Fruit fly (Drosophila melanogaster): ENCODE results near the gene pkm.

pkm gene

DNA sequence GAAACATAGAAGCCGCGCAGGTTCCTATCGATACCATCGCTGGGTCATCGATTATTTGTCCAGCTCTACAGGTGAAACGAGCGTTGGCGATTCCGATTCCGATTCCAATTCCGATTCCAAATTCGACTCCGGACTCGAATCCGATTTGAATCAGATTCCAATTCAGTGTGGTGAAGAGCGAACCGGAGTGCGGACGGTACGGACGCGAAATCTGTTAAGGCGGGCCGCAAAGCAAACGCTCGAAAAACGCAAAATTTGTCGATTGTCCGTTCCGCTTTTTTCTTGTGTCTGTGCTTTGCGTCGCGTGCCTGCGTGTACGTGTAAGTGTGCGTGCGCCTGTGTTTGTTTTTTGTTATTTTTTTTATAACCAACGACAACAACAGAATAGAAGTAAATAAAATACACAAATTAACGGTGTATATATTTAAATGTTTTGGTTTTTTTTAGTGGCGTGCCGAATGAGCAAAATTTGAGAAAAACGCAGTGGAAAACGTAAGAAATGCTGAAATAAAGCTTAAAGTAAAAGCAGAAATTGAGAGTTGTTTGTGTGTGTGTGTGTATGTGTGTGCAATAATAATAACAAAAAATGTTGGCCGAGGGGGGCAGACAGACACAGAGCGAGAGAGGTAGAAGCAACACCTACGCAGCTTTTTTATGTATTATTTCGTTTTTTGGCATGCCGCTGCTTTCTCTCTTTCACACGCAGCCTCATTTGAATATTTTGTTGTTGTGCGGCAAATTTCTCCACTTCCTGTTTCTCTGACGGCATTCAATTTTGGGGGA, 38.1 kb upstream of the pkm start, which contains the start of gene Ptp10D (continued):
- TF ChIP-seq grn (GFP tag; optimal IDR thresholded peaks at IDR 0.05) (peak; percentile 57), tna (GFP tag; IDR thresholded peaks at IDR 0.05; ENCODE audit: partially characterized antibody) (peak; percentile 85), amos (GFP tag; IDR thresholded peaks at IDR 0.05; ENCODE audit: partially characterized antibody) (peak; percentile 96), unpg (GFP tag; optimal IDR thresholded peaks at IDR 0.05) (peak; percentile 1), wdn (GFP tag; IDR thresholded peaks at IDR 0.05) (0 out of 2 replicates have a peak, but pooled peaks have one; percentile 22), gcm (GFP tag; optimal IDR thresholded peaks at IDR 0.05) (no peak), CG4424 (GFP tag; optimal IDR thresholded peaks at IDR 0.05) (no peak), disco-r (GFP tag; optimal IDR thresholded peaks at IDR 0.05) (peak; percentile 6), CG11247 (GFP tag; IDR thresholded peaks at IDR 0.05) (peak; percentile 39), CG3838 (GFP tag; optimal IDR thresholded peaks at IDR 0.05) (peak; percentile 17), NFAT (GFP tag; IDR thresholded peaks at IDR 0.05) (peak; percentile 51; the same call in 1 of the 2 replicates), HLHmδ (GFP tag; optimal IDR thresholded peaks at IDR 0.05) (peak; percentile 69), ATbp (GFP tag; optimal IDR thresholded peaks at IDR 0.05) (peak; percentile 8), CrebB (tag; optimal IDR thresholded peaks at IDR 0.05) (peak; percentile 35), HLH4C (GFP tag; IDR thresholded peaks at IDR 0.05; ENCODE audit: partially characterized antibody) (peak; percentile 85), sens (GFP tag) (peak; percentile 84), CG4328 (GFP tag; optimal IDR thresholded peaks at IDR 0.05) (no peak), NfI (GFP tag; optimal IDR thresholded peaks at IDR 0.05) (peak; percentile 6), CG3163 (GFP tag; optimal IDR thresholded peaks at IDR 0.05) (peak; percentile 5), CG7839 (tag; optimal IDR thresholded peaks at IDR 0.05) (peak; percentile 15), slbo (GFP tag; IDR thresholded peaks at IDR 0.05) (0 out of 2 replicates have a peak, but pooled peaks have one; percentile 30), CG11398 (GFP tag; optimal IDR thresholded peaks at IDR 0.05) (no peak), CG33213 (GFP tag; optimal IDR thresholded peaks at IDR 0.05) (no peak), CG8290 (GFP tag; optimal IDR thresholded peaks at IDR 0.05) (no peak), CG8290 (tag; optimal IDR thresholded peaks at IDR 0.05) (peak in 1 of 2 experiments; percentile 84), sim (GFP tag; IDR thresholded peaks at IDR 0.05) (0 out of 2 replicates have a peak, but pooled peaks have one; percentile 47), dati (GFP tag; IDR thresholded peaks at IDR 0.05) (no peak), CG13894 (tag; optimal IDR thresholded peaks at IDR 0.05) (peak; percentile 65), Scr (GFP tag; IDR thresholded peaks at IDR 0.05; ENCODE audit: partially characterized antibody) (peak; percentile 87), abd-A (tag; optimal IDR thresholded peaks at IDR 0.05) (peak; percentile 78), TFAM (GFP tag; optimal IDR thresholded peaks at IDR 0.05) (no peak), MESR4 (GFP tag; optimal IDR thresholded peaks at IDR 0.05) (peak; percentile 25), Sin3A (optimal IDR thresholded peaks at IDR 0.05) (peak; percentile 55), CG12299 (tag; optimal IDR thresholded peaks at IDR 0.05) (peak; percentile 25), her (GFP tag; optimal IDR thresholded peaks at IDR 0.05) (peak; percentile 45), CG15269 (tag; optimal IDR thresholded peaks at IDR 0.05) (peak; percentile 10), gro (GFP tag; optimal IDR thresholded peaks at IDR 0.05) (peak; percentile 63), PHDP (tag; optimal IDR thresholded peaks at IDR 0.05) (peak; percentile 11), yki (optimal IDR thresholded peaks at IDR 0.05) (no peak), CG9797 (GFP tag; optimal IDR thresholded peaks at IDR 0.05) (peak; percentile 25), CG11093 (GFP tag; IDR thresholded peaks at IDR 0.05) (no peak), nau (GFP tag; optimal IDR thresholded peaks at IDR 0.05) (peak; percentile 7), zf30C (GFP tag; optimal IDR thresholded peaks at IDR 0.05) (peak; percentile 47), CG2678 (tag; optimal IDR thresholded peaks at IDR 0.05) (peak; percentile 2), Dp (GFP tag; optimal IDR thresholded peaks at IDR 0.05) (peak; percentile 74), Deaf1 (tag; optimal IDR thresholded peaks at IDR 0.05) (peak; percentile 22), onecut (GFP tag; IDR thresholded peaks at IDR 0.05) (peak; percentile 58), CG2116 (GFP tag; optimal IDR thresholded peaks at IDR 0.05) (no peak), hb (GFP tag; IDR thresholded peaks at IDR 0.05; ENCODE audit: partially characterized antibody) (peak; percentile 83)
